Worm (Caenorhabditis elegans) whole organism, young adult: ENCODE data around the gene gst-8.
A peak's percentile ranks its signal among the peaks of the same experiment; 100 is the strongest.
"Not testable (repeated sequence)": the region's sequence is repeated elsewhere in the genome, so short reads cannot be mapped to it uniquely, and the experiment has no call there.

Experiments used
- B0019.2 ChIP-seq: fragments of 200-800 bp; sonication (Bioruptor generic); conservative IDR thresholded peaks from 2 replicates; pipeline ENCODE4 v1.3.6; 2022; ENCODE audit warnings: missing genetic modification reagents, missing genetic modification characterization, missing compliant biosample characterization
- B0261.1 ChIP-seq: sonication (generic microtip); optimal IDR thresholded peaks from 2 replicates; lab custom pipeline; 2016; ENCODE audit warnings: mild to moderate bottlenecking, missing genetic modification characterization, moderate library complexity, missing compliant biosample characterization
- D2030.7 ChIP-seq: fragments of 200-800 bp; sonication (Bioruptor generic); IDR thresholded peaks from 2 replicates; pipeline ENCODE4 v1.3.6; 2022; ENCODE audit warnings: missing genetic modification reagents, missing genetic modification characterization, missing compliant biosample characterization
- F33H1.4 ChIP-seq: fragments of 200-800 bp; sonication (Bioruptor generic); IDR thresholded peaks from 2 replicates; pipeline ENCODE4 v1.3.6; 2022; ENCODE audit warnings: missing genetic modification reagents, missing genetic modification characterization, missing compliant biosample characterization
- Y79H2A.3 ChIP-seq: fragments of 200-800 bp; sonication (Bioruptor generic); conservative IDR thresholded peaks from 2 replicates; pipeline ENCODE4 v1.3.6; 2022; ENCODE audit warnings: missing genetic modification reagents, missing genetic modification characterization, missing compliant biosample characterization
- ZK185.1 ChIP-seq: sonication (generic microtip); optimal IDR thresholded peaks from 2 replicates; lab custom pipeline; 2016; ENCODE audit warnings: mild to moderate bottlenecking, missing genetic modification characterization, missing compliant biosample characterization; ENCODE audit not compliant: poor library complexity, severe bottlenecking
- ama-1 ChIP-seq, 3 experiments: fragments of 150-350 bp in 1 of 3; sonication (generic microtip) in 2 of 3; optimal IDR thresholded peaks; 2 replicates each; lab custom pipeline; 2014 to 2018; ENCODE audit warnings: missing biosample characterization in 2 of 3, missing genetic modification characterization in 2 of 3, missing genetic modification reagents in 2 of 3
- atf-7 ChIP-seq: sonication (generic microtip); optimal IDR thresholded peaks from 2 replicates; lab custom pipeline; 2017; ENCODE audit warnings: mild to moderate bottlenecking, missing genetic modification characterization, missing compliant biosample characterization
- ceh-91 ChIP-seq: fragments of 200-800 bp; sonication (Bioruptor generic); IDR thresholded peaks from 2 replicates; pipeline ENCODE4 v1.3.6; 2022; ENCODE audit warnings: missing genetic modification reagents, missing genetic modification characterization, missing compliant biosample characterization
- dox-1 ChIP-seq: fragments of 200-800 bp; sonication (Bioruptor generic); IDR thresholded peaks from 2 replicates; pipeline ENCODE4 v1.3.6; 2022; ENCODE audit warnings: missing genetic modification reagents, missing genetic modification characterization, missing compliant biosample characterization
- dpff-1 ChIP-seq: sonication (generic microtip); optimal IDR thresholded peaks from 2 replicates; lab custom pipeline; 2017; ENCODE audit warnings: mild to moderate bottlenecking, missing genetic modification characterization, missing compliant biosample characterization
- hmg-1.2 ChIP-seq: fragments of 200-800 bp; sonication (Bioruptor generic); IDR thresholded peaks from 2 replicates; pipeline ENCODE4 v1.3.6; 2022; ENCODE audit warnings: missing genetic modification reagents, missing genetic modification characterization, missing compliant biosample characterization
- let-526 ChIP-seq: fragments of 200-800 bp; sonication (Bioruptor generic); IDR thresholded peaks from 2 replicates; pipeline ENCODE4 v1.3.6; 2022; ENCODE audit warnings: missing genetic modification reagents, missing genetic modification characterization, missing compliant biosample characterization
- madf-6 ChIP-seq: fragments of 200-800 bp; sonication (Bioruptor generic); IDR thresholded peaks from 2 replicates; pipeline ENCODE4 v1.3.6; 2022; ENCODE audit warnings: missing genetic modification reagents, missing genetic modification characterization, missing compliant biosample characterization
- mcd-1 ChIP-seq: fragments of 200-800 bp; sonication (Bioruptor generic); IDR thresholded peaks from 2 replicates; pipeline ENCODE4 v1.3.6; 2022; ENCODE audit warnings: missing genetic modification reagents, missing genetic modification characterization, missing compliant biosample characterization
- pbrm-1 ChIP-seq: fragments of 200-800 bp; sonication (Bioruptor generic); IDR thresholded peaks from 2 replicates; pipeline ENCODE4 v1.3.6; 2022; ENCODE audit warnings: missing genetic modification reagents, missing genetic modification characterization, missing compliant biosample characterization
- snpc-1.3 ChIP-seq: sonication (generic microtip); optimal IDR thresholded peaks from 2 replicates; lab custom pipeline; 2017; ENCODE audit warnings: missing genetic modification characterization, mild to moderate bottlenecking, missing compliant biosample characterization, antibody characterized with exemption, moderate library complexity, missing genotype, missing genetic modification reagents; ENCODE audit not compliant: insufficient read depth
- snpc-3.4 ChIP-seq: sonication (generic microtip); optimal IDR thresholded peaks from 2 replicates; lab custom pipeline; 2017; ENCODE audit warnings: missing genetic modification characterization, mild to moderate bottlenecking, missing compliant biosample characterization, antibody characterized with exemption, moderate library complexity, missing genotype, missing genetic modification reagents
- ztf-25 ChIP-seq: fragments of 200-800 bp; sonication (Bioruptor generic); IDR thresholded peaks from 2 replicates; pipeline ENCODE4 v1.3.6; 2022; ENCODE audit warnings: missing genetic modification reagents, missing genetic modification characterization, missing compliant biosample characterization
- ztf-3 ChIP-seq: fragments of 200-800 bp; sonication (Bioruptor generic); optimal IDR thresholded peaks from 2 replicates; lab custom pipeline; 2018; ENCODE audit warnings: mild to moderate bottlenecking, missing genetic modification characterization, missing compliant biosample characterization

The gst-8 gene

ce11 chrII:4928367-4928766, 44.9 kb downstream of the gst-8 start (continued):
- TF ChIP-seq hmg-1.2 (GFP tag; lab: Robert Waterston, UW): peak; percentile 74
- TF ChIP-seq F33H1.4 (GFP tag; lab: Robert Waterston, UW): 0 out of 2 replicates have a peak, but pooled peaks have one; percentile 16
- TF ChIP-seq ztf-25 (GFP tag; lab: Robert Waterston, UW): peak; percentile 87
- TF ChIP-seq madf-6 (GFP tag; lab: Robert Waterston, UW): peak; percentile 57; the same call in 1 of the 2 replicates

- TF ChIP-seq B0019.2 (GFP tag; lab: Robert Waterston, UW): no peak
- TF ChIP-seq atf-7: no peak
- TF ChIP-seq ztf-3 (GFP tag; lab: Kevin White, UChicago): no peak
- TF ChIP-seq let-526 (GFP tag; lab: Robert Waterston, UW): no peak
- no peak for TF ChIP-seq B0261.1 (tag; lab: Kevin White, UChicago)
- no peak for TF ChIP-seq pbrm-1
- TF ChIP-seq snpc-1.3 (tag; lab: Kevin White, UChicago): no peak
- no peak for TF ChIP-seq ZK185.1 (tag; lab: Kevin White, UChicago)
- no peak for TF ChIP-seq Y79H2A.3
- TF ChIP-seq ceh-91 (GFP tag; lab: Robert Waterston, UW): no peak
- no peak for TF ChIP-seq D2030.7 (GFP tag; lab: Robert Waterston, UW)
- TF ChIP-seq dox-1 (GFP tag; lab: Robert Waterston, UW): no peak
- TF ChIP-seq ama-1 (optimal IDR thresholded peaks at IDR 0.05; lab: Kevin White, UChicago): no peak
- no peak for TF ChIP-seq ama-1 (GFP tag; optimal IDR thresholded peaks at IDR 0.05; lab: Kevin White, UChicago)
Observed at ce11 chrII:4931286-4931685, 47.8 kb downstream of the gst-8 start.

DNA sequence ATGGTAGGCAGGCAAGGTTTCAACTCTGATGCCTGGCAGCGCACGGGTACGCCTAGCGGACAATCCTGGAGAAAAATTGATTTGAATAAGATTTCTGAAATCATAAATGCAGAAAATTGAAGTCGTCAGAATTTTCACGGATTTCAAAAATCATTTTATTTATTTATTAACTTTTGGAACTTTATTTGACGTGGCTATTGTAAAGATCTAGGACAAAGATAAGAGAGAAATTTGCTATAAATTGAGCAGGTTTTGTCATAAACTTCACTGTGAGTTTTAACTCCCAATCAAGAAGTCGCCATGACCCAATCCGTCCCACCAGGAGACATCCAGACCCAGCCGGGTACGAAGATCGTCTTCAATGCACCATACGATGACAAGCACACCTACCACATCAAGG, 49.2 kb downstream of the gst-8 start, which contains the start of gene msp-152:
msp-152 (plus strand) TSS at position 301 of the 400 bp plus-strand sequence.
- TF ChIP-seq dpff-1 (tag; lab: Kevin White, UChicago); snpc-3.4; mcd-1 (GFP tag; lab: Robert Waterston, UW): not testable (repeated sequence)
